Worm (Caenorhabditis elegans) whole organism, mixed stage, embryonic: ENCODE data around the gene bus-1.

Experiments
- ces-1 ChIP-seq: fragments of 150-350 bp; optimal IDR thresholded peaks from 2 replicates; lab custom pipeline; 2014; ENCODE audit warnings: missing biosample characterization, missing genetic modification reagents, missing genetic modification characterization
- hlh-1 ChIP-seq: fragments of 150-350 bp; optimal IDR thresholded peaks from 2 replicates; lab custom pipeline; 2014; ENCODE audit warnings: missing biosample characterization, missing genetic modification reagents, missing genetic modification characterization
- lin-13 ChIP-seq: fragments of 150-350 bp; optimal IDR thresholded peaks from 2 replicates; lab custom pipeline; 2014; ENCODE audit warnings: missing biosample characterization, missing genetic modification characterization
- lsy-2 ChIP-seq: fragments of 150-350 bp; optimal IDR thresholded peaks from 2 replicates; lab custom pipeline; 2014; ENCODE audit warnings: missing biosample characterization, missing genetic modification characterization
- nhr-76 ChIP-seq: sonication (generic microtip); optimal IDR thresholded peaks from 2 replicates; lab custom pipeline; 2017; ENCODE audit warnings: missing biosample characterization, missing genetic modification characterization
- sptf-1 ChIP-seq: sonication (generic microtip); optimal IDR thresholded peaks from 2 replicates; lab custom pipeline; 2017; ENCODE audit warnings: mild to moderate bottlenecking, missing genetic modification characterization, moderate library complexity, missing compliant biosample characterization

DNA sequence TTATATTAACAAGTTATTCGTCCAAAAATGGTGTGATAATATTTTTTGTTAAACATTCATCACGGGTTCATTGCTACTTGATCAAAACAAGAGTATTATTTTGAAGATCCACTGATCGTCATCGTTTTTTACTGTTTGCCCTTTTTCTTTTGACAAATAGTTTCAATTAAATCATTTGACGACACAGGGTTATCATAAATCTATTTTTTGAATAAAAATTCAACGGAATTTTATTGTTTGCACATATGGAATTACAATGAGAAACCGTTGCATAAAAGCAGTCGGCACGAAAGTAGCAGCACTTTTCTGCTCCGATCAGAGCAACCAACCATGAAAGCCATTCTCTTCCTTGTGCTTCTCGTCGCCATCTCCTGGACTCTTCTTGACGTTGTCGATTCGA lies 43.1 kb upstream of the bus-1 start, which contains the start of gene fip-2:
- TF ChIP-seq nhr-76 (tag; lab: Kevin White, UChicago): no peak
- TF ChIP-seq lin-13 (tag; lab: Kevin White, UChicago): no peak
- TF ChIP-seq lsy-2 (tag; lab: Kevin White, UChicago): no peak
- no peak for TF ChIP-seq hlh-1
- no peak for TF ChIP-seq sptf-1
- TF ChIP-seq ces-1 (GFP tag; lab: Kevin White, UChicago): no peak
